Worm (Caenorhabditis elegans): Measurements from ENCODE around the gene ctsa-2.
A peak's percentile ranks its signal among the peaks of the same experiment; 100 is the strongest.

Gene ctsa-2

ce11 chrX:6408713-6409112 lies 21.7 kb downstream of the ctsa-2 start:
- TF ChIP-seq daf-8 (GFP tag; IDR thresholded peaks at IDR 0.05) (no peak), ceh-28 (tag; optimal IDR thresholded peaks at IDR 0.05) (no peak), set-16 (GFP tag; IDR thresholded peaks at IDR 0.05) (peak; percentile 73)

- TF ChIP-seq pqm-1 (tag; optimal IDR thresholded peaks at IDR 0.05) (peak; percentile 76), ztf-7 (tag; optimal IDR thresholded peaks at IDR 0.05) (no peak), nhr-28 (tag; optimal IDR thresholded peaks at IDR 0.05) (peak; percentile 1), vab-7 (GFP tag; IDR thresholded peaks at IDR 0.05) (no peak), mdt-29 (GFP tag; IDR thresholded peaks at IDR 0.05) (no peak), gei-8 (GFP tag; optimal IDR thresholded peaks at IDR 0.05) (no peak), lin-38 (GFP tag; IDR thresholded peaks at IDR 0.05) (no peak)
Observed at ce11 chrX:6408286-6408685, 22.1 kb downstream of the ctsa-2 start.

ce11 chrX:6407805-6408204 lies 22.6 kb downstream of the ctsa-2 start:
- no peak for TF ChIP-seq rbr-2 (tag; optimal IDR thresholded peaks at IDR 0.05)
- no peak for TF ChIP-seq unc-130 (GFP tag; optimal IDR thresholded peaks at IDR 0.05)
- TF ChIP-seq cey-2 (tag; optimal IDR thresholded peaks at IDR 0.05; ENCODE audit: borderline replicate concordance, insufficient read depth), result no peak
- TF ChIP-seq daf-16 (GFP tag; optimal IDR thresholded peaks at IDR 0.05), result no peak
- peak; percentile 33 for TF ChIP-seq daf-16 (tag; optimal IDR thresholded peaks at IDR 0.05)

- TF ChIP-seq nhr-11 (tag; optimal IDR thresholded peaks at IDR 0.05), result no peak
- no peak for TF ChIP-seq nhr-6 (tag; optimal IDR thresholded peaks at IDR 0.05)
- TF ChIP-seq aha-1 (tag), result peak; percentile 91
Observed at ce11 chrX:6405905-6406304, 24.5 kb downstream of the ctsa-2 start.

- TF ChIP-seq mxl-3 (GFP tag; optimal IDR thresholded peaks at IDR 0.05), result no peak
- no peak for TF ChIP-seq dpl-1 (GFP tag; optimal IDR thresholded peaks at IDR 0.05)
- TF ChIP-seq snpc-4 (tag; optimal IDR thresholded peaks at IDR 0.05), result no peak
- TF ChIP-seq dmd-8 (GFP tag; IDR thresholded peaks at IDR 0.05), result no peak
- TF ChIP-seq lin-29 (GFP tag; IDR thresholded peaks at IDR 0.05), result no peak
- no peak for TF ChIP-seq egl-27 (tag; optimal IDR thresholded peaks at IDR 0.05)
- no peak for TF ChIP-seq arid-1 (GFP tag; conservative IDR thresholded peaks at IDR 0.05)
- no peak for TF ChIP-seq nhr-6 (tag; optimal IDR thresholded peaks at IDR 0.05)
- no peak for TF ChIP-seq hlh-11 (tag; optimal IDR thresholded peaks at IDR 0.05)
- TF ChIP-seq daf-8 (GFP tag; IDR thresholded peaks at IDR 0.05), result no peak
- no peak for TF ChIP-seq mdt-29 (GFP tag; IDR thresholded peaks at IDR 0.05)
- no peak for TF ChIP-seq zfp-2 (tag; optimal IDR thresholded peaks at IDR 0.05)
- no peak for TF ChIP-seq D1046.2 (GFP tag; IDR thresholded peaks at IDR 0.05)
- no peak for TF ChIP-seq sdz-12 (GFP tag; optimal IDR thresholded peaks at IDR 0.05)
- no peak for TF ChIP-seq lin-39 (tag; optimal IDR thresholded peaks at IDR 0.05)
- no peak for TF ChIP-seq mdl-1 (tag; optimal IDR thresholded peaks at IDR 0.05)
Observed at ce11 chrX:6403122-6403521, 27.3 kb downstream of the ctsa-2 start, which contains the start of gene glt-4. glt-4 (plus strand) TSS chrX:6403422.

- TF ChIP-seq Y105C5A.15 (GFP tag; IDR thresholded peaks at IDR 0.05) (no peak), mdl-1 (tag; optimal IDR thresholded peaks at IDR 0.05) (no peak), nhr-11 (tag; optimal IDR thresholded peaks at IDR 0.05) (peak; percentile 27), lin-15B (tag; optimal IDR thresholded peaks at IDR 0.05) (no peak), aha-1 (tag) (peak; percentile 75), unc-62 (GFP tag; optimal IDR thresholded peaks at IDR 0.05 in 1 of 2) (peak in 1 of 2 experiments; percentile 3), unc-62 (tag; optimal IDR thresholded peaks at IDR 0.05) (no peak)
Observed at ce11 chrX:6399450-6399849, 31.0 kb downstream of the ctsa-2 start.
